Worm (Caenorhabditis elegans) whole organism, L4/young adult: ENCODE measurements around the gene C50B8.6.

Source experiments
- W03F9.2 ChIP-seq: fragments of 150-350 bp; optimal IDR thresholded peaks from 2 replicates; lab custom pipeline; 2014; ENCODE audit warnings: missing biosample characterization, missing genetic modification characterization
- dao-5 ChIP-seq: sonication (generic microtip); optimal IDR thresholded peaks from 2 replicates; lab custom pipeline; 2016; ENCODE audit warnings: missing genotype, missing genetic modification characterization, moderate library complexity, missing compliant biosample characterization
- him-1 ChIP-seq: sonication (generic microtip); optimal IDR thresholded peaks from 2 replicates; lab custom pipeline; 2016; ENCODE audit warnings: missing genotype, missing genetic modification reagents, missing genetic modification characterization, missing compliant biosample characterization

C50B8.6 gene

ce11 chrV:13606651-13607242, 28.0 kb downstream of the C50B8.6 start, which contains the start of gene fmo-4:
TSS of gene fmo-4 (minus strand) at chrV:13606701.
- TF ChIP-seq W03F9.2 (tag; lab: Kevin White, UChicago), result no peak
- no peak for TF ChIP-seq dao-5

- no peak for TF ChIP-seq dao-5
- TF ChIP-seq him-1 (tag; lab: Kevin White, UChicago), result no peak
- TF ChIP-seq W03F9.2 (tag; lab: Kevin White, UChicago), result no peak
Measured at ce11 chrV:13608486-13608885, 29.7 kb downstream of the C50B8.6 start.

- TF ChIP-seq him-1 (tag; lab: Kevin White, UChicago) (no peak), dao-5 (no peak), W03F9.2 (tag; lab: Kevin White, UChicago) (no peak)
Measured at ce11 chrV:13609806-13610205, 31.0 kb downstream of the C50B8.6 start.

- TF ChIP-seq dao-5, result no peak
- no peak for TF ChIP-seq W03F9.2 (tag; lab: Kevin White, UChicago)
- TF ChIP-seq him-1 (tag; lab: Kevin White, UChicago), result no peak
Measured at ce11 chrV:13611782-13612181, 33.0 kb downstream of the C50B8.6 start, which contains the start of gene spig-9. TSS of gene spig-9 (minus strand) at chrV:13611882.

ce11 chrV:13613870-13614269, 35.1 kb downstream of the C50B8.6 start, which contains the start of gene F53F4.7:
TSS of gene F53F4.7 (minus strand) at chrV:13613970.
- TF ChIP-seq dao-5 (no peak), W03F9.2 (tag; lab: Kevin White, UChicago) (no peak), him-1 (tag; lab: Kevin White, UChicago) (no peak)

- TF ChIP-seq W03F9.2 (tag; lab: Kevin White, UChicago), result no peak
- no peak for TF ChIP-seq him-1 (tag; lab: Kevin White, UChicago)
Measured at ce11 chrV:13619752-13620151, 41.0 kb downstream of the C50B8.6 start, which contains the start of gene srd-11. TSS of gene srd-11 (minus strand) at chrV:13619852.

ce11 chrV:13620676-13621075, 41.9 kb downstream of the C50B8.6 start, which contains the start of gene F53F4.15:
TSS of gene F53F4.15 (plus strand) at chrV:13620976.
- no peak for TF ChIP-seq W03F9.2 (tag; lab: Kevin White, UChicago)
- TF ChIP-seq him-1 (tag; lab: Kevin White, UChicago), result no peak
- TF ChIP-seq dao-5, result no peak

ce11 chrV:13621720-13622119, 42.9 kb downstream of the C50B8.6 start, which contains the start of gene F53F4.16:
TSS of gene F53F4.16 (minus strand) at chrV:13621820.
- TF ChIP-seq dao-5, result no peak
- TF ChIP-seq him-1 (tag; lab: Kevin White, UChicago), result no peak
- TF ChIP-seq W03F9.2 (tag; lab: Kevin White, UChicago), result no peak

- TF ChIP-seq him-1 (tag; lab: Kevin White, UChicago) (no peak), dao-5 (no peak), W03F9.2 (tag; lab: Kevin White, UChicago) (no peak)
Measured at ce11 chrV:13624424-13624823, 45.7 kb downstream of the C50B8.6 start, which contains the start of gene F53F4.11. TSS of gene F53F4.11 (minus strand) at chrV:13624524.

- TF ChIP-seq him-1 (tag; lab: Kevin White, UChicago) (no peak), W03F9.2 (tag; lab: Kevin White, UChicago) (no peak), dao-5 (no peak)
Measured at ce11 chrV:13625517-13626097, 46.8 kb downstream of the C50B8.6 start, which contains the start of the genes nduv-2 and F53F4.12. TSS of gene nduv-2 (minus strand) at chrV:13625567. TSS of gene F53F4.12 (plus strand) at chrV:13626047.

ce11 chrV:13627103-13627623, 48.4 kb downstream of the C50B8.6 start, which contains the start of gene sde-2:
TSS of gene sde-2 (plus strand) at chrV:13627573.
- TF ChIP-seq W03F9.2 (tag; lab: Kevin White, UChicago) (no peak), him-1 (tag; lab: Kevin White, UChicago) (no peak), dao-5 (no peak)
